Worm (Caenorhabditis elegans) whole organism, L4 larva: Measurements from ENCODE around the gene aat-3.

Experiments used
- aha-1 ChIP-seq: fragments of 150-350 bp; peaks from one replicate; lab custom pipeline; 2014; ENCODE audit warnings: missing biosample characterization, missing genetic modification characterization
- jun-1 ChIP-seq: fragments of 150-350 bp; optimal IDR thresholded peaks from 2 replicates; lab custom pipeline; 2014; ENCODE audit warnings: missing biosample characterization, missing genetic modification reagents, missing genetic modification characterization
- lir-3 ChIP-seq: sonication (generic microtip); optimal IDR thresholded peaks from 2 replicates; lab custom pipeline; 2016; ENCODE audit warnings: mild to moderate bottlenecking, missing genetic modification characterization, missing compliant biosample characterization
- mdl-1 ChIP-seq, 2 experiments: fragments of 150-350 bp in 1 of 2; sonication (generic microtip) in 1 of 2; optimal IDR thresholded peaks; 2 replicates each; lab custom pipeline; 2014 to 2017; ENCODE audit warnings: missing biosample characterization in 2 of 2, missing genetic modification characterization in 2 of 2
- nhr-237 ChIP-seq: sonication (generic microtip); optimal IDR thresholded peaks from 2 replicates; lab custom pipeline; 2017; ENCODE audit warnings: missing biosample characterization, missing genetic modification characterization
- skn-1 ChIP-seq: fragments of 150-350 bp; optimal IDR thresholded peaks from 2 replicates; lab custom pipeline; 2014; ENCODE audit warnings: missing biosample characterization, missing genetic modification characterization
- snpc-4 ChIP-seq: fragments of 150-350 bp; optimal IDR thresholded peaks from 2 replicates; lab custom pipeline; 2014; ENCODE audit warnings: missing biosample characterization, missing genetic modification characterization
- unc-39 ChIP-seq: sonication (generic microtip); optimal IDR thresholded peaks from 2 replicates; lab custom pipeline; 2017; ENCODE audit warnings: missing biosample characterization, missing genetic modification characterization

DNA sequence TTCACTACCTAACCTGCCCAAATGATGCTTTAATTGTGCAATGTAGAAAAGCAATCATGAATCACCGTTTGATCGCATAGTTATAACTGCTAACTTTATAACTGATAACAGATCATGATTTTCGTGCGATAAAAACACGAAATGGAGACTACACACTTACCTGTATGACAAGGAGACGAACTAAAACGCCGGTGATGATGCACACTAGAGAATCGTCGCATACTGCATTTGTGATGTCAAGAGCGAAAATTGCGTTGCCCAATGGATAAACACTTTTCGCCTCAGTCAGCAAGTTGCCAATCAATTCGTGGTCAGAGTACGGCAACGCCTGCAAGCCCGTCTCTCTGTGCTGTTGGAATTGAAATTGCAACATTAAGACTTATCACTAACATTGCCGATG lies 17.0 kb downstream of the aat-3 start:
- no peak for TF ChIP-seq jun-1
- TF ChIP-seq aha-1 (tag; lab: Kevin White, UChicago): peak; percentile 86
- TF ChIP-seq unc-39 (tag; lab: Kevin White, UChicago): no peak
- TF ChIP-seq nhr-237 (tag; lab: Kevin White, UChicago): no peak
- TF ChIP-seq skn-1: no peak
- no peak for TF ChIP-seq snpc-4 (tag; lab: Kevin White, UChicago)
- TF ChIP-seq mdl-1 (tag; optimal IDR thresholded peaks at IDR 0.05; lab: Kevin White, UChicago): peak in 1 of 2 experiments; percentile 46
- no peak for TF ChIP-seq lir-3 (tag; lab: Kevin White, UChicago)
